Worm (Caenorhabditis elegans): ENCODE data around the gene ect-2.

DNA sequence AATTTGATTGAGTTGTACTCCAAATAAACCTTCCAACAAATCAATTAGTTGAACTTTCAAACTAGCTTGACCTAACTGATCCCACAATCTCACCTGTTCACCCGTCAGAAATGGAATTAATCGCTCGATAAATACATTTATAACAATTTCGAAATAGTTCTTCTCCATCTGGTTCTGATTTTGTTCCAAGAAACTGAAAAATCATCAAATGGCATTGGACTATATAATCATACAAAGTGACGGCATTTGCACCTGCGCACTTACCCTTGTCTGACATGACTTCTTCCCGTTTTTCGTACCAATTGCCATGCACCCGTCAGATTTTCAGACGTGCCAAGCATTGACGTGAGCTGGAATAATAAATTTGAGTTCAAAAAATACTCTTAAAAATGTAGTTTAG is 53.1 kb downstream of the ect-2 start:
- no peak for TF ChIP-seq aly-2 (tag; optimal IDR thresholded peaks at IDR 0.05)
- no peak for TF ChIP-seq skn-1 (tag; optimal IDR thresholded peaks at IDR 0.05)
- TF ChIP-seq unc-98 (GFP tag; IDR thresholded peaks at IDR 0.05) = no peak
- TF ChIP-seq lin-39 (tag; optimal IDR thresholded peaks at IDR 0.05) = no peak
- TF ChIP-seq egl-27 (tag; optimal IDR thresholded peaks at IDR 0.05) = no peak
- no peak for TF ChIP-seq jun-1 (tag; optimal IDR thresholded peaks at IDR 0.05)
- TF ChIP-seq tbx-2 (tag; optimal IDR thresholded peaks at IDR 0.05) = no peak
- no peak for TF ChIP-seq blmp-1 (tag; optimal IDR thresholded peaks at IDR 0.05)
- no peak for TF ChIP-seq unc-62 (GFP tag; optimal IDR thresholded peaks at IDR 0.05)
- TF ChIP-seq nhr-76 (tag; optimal IDR thresholded peaks at IDR 0.05) = no peak
- no peak for TF ChIP-seq fos-1 (tag; optimal IDR thresholded peaks at IDR 0.05)
- TF ChIP-seq snpc-4 (tag; optimal IDR thresholded peaks at IDR 0.05) = no peak
- TF ChIP-seq fkh-10 (GFP tag; optimal IDR thresholded peaks at IDR 0.05) = no peak

All from whole organism, L1 larva.